Worm (Caenorhabditis elegans) whole organism, L1 larva: ENCODE measurements around the gene T24B8.3.

Source experiments
- C04F5.9 ChIP-seq: sonication (generic microtip); optimal IDR thresholded peaks from 2 replicates; lab custom pipeline; 2016; ENCODE audit warnings: missing genetic modification characterization, missing compliant biosample characterization
- C16A3.4 ChIP-seq: fragments of 150-350 bp; optimal IDR thresholded peaks from 2 replicates; lab custom pipeline; 2014; ENCODE audit warnings: missing biosample characterization, missing genetic modification characterization
- F16B12.6 ChIP-seq: fragments of 150-350 bp; optimal IDR thresholded peaks from 2 replicates; lab custom pipeline; 2014; ENCODE audit warnings: missing biosample characterization, missing genetic modification characterization
- Y116A8C.19 ChIP-seq: sonication (generic microtip); optimal IDR thresholded peaks from 2 replicates; lab custom pipeline; 2016; ENCODE audit warnings: missing compliant biosample characterization, missing genetic modification characterization, borderline replicate concordance
- aha-1 ChIP-seq: fragments of 150-350 bp; optimal IDR thresholded peaks from 2 replicates; lab custom pipeline; 2014; ENCODE audit warnings: missing biosample characterization, missing genetic modification characterization
- alr-1 ChIP-seq: fragments of 200-800 bp; sonication (Bioruptor generic); optimal IDR thresholded peaks from 2 replicates; lab custom pipeline; 2018; ENCODE audit warnings: borderline replicate concordance, mild to moderate bottlenecking, missing genetic modification characterization, missing compliant biosample characterization
- aly-2 ChIP-seq: fragments of 150-350 bp; optimal IDR thresholded peaks from 2 replicates; lab custom pipeline; 2014; ENCODE audit warnings: missing biosample characterization, missing genetic modification characterization
- ama-1 ChIP-seq: fragments of 150-350 bp; optimal IDR thresholded peaks from 2 replicates; lab custom pipeline; 2014
- blmp-1 ChIP-seq: fragments of 150-350 bp; optimal IDR thresholded peaks from 2 replicates; lab custom pipeline; 2014; ENCODE audit warnings: missing biosample characterization, missing genetic modification characterization
- ceh-63 ChIP-seq: fragments of 200-800 bp; sonication (Bioruptor generic); optimal IDR thresholded peaks from 2 replicates; lab custom pipeline; 2018; ENCODE audit warnings: mild to moderate bottlenecking, missing genetic modification characterization, missing compliant biosample characterization
- dsc-1 ChIP-seq: sonication (generic microtip); optimal IDR thresholded peaks from 2 replicates; lab custom pipeline; 2016; ENCODE audit warnings: mild to moderate bottlenecking, missing genetic modification characterization, missing compliant biosample characterization
- efl-1 ChIP-seq, 4 experiments: fragments of 150-350 bp; optimal IDR thresholded peaks in 3 of 4; peaks in 1 of 4; 1 replicate in 1 of 4; 2 replicates in 3 of 4; lab custom pipeline; 2014; ENCODE audit warnings: missing biosample characterization in 2 of 4, missing genetic modification characterization in 2 of 4, missing genetic modification reagents in 2 of 4
- elt-2 ChIP-seq: sonication (generic microtip); optimal IDR thresholded peaks from 2 replicates; lab custom pipeline; 2016; ENCODE audit warnings: missing genetic modification characterization, mild to moderate bottlenecking, inconsistent platforms, missing compliant biosample characterization, missing genetic modification reagents
- elt-3 ChIP-seq, 6 experiments: fragments of 150-350 bp in 1 of 6; sonication (generic microtip); optimal IDR thresholded peaks; 2 replicates each; lab custom pipeline; 2017 to 2018; ENCODE audit warnings: missing biosample characterization in 6 of 6, missing genetic modification characterization in 6 of 6, inconsistent platforms in 1 of 6
- fkh-4 ChIP-seq: sonication (generic microtip); optimal IDR thresholded peaks from 2 replicates; lab custom pipeline; 2016; ENCODE audit warnings: missing compliant biosample characterization, missing genetic modification characterization, borderline replicate concordance
- grh-1 ChIP-seq: fragments of 200-800 bp; sonication (Bioruptor generic); IDR thresholded peaks from 2 replicates; pipeline ENCODE4 v1.3.6; 2022; ENCODE audit warnings: missing genetic modification reagents, missing genetic modification characterization, missing compliant biosample characterization
- hlh-17 ChIP-seq: fragments of 200-800 bp; sonication (Bioruptor generic); optimal IDR thresholded peaks from 2 replicates; lab custom pipeline; 2018; ENCODE audit warnings: missing genetic modification characterization, mild to moderate bottlenecking, missing compliant biosample characterization, moderate library complexity, borderline replicate concordance
- irx-1 ChIP-seq: sonication (generic microtip); optimal IDR thresholded peaks from 2 replicates; lab custom pipeline; 2016; ENCODE audit warnings: missing genetic modification characterization, missing compliant biosample characterization
- jun-1 ChIP-seq: fragments of 150-350 bp; optimal IDR thresholded peaks from 2 replicates; lab custom pipeline; 2014; ENCODE audit warnings: missing biosample characterization, missing genetic modification reagents, missing genetic modification characterization
- lin-14 ChIP-seq: fragments of 200-800 bp; sonication (Bioruptor generic); optimal IDR thresholded peaks from 2 replicates; lab custom pipeline; 2018; ENCODE audit warnings: mild to moderate bottlenecking, missing genetic modification characterization, moderate library complexity, missing compliant biosample characterization
- lin-15B ChIP-seq: fragments of 150-350 bp; sonication (generic microtip); optimal IDR thresholded peaks from 3 replicates; lab custom pipeline; 2014; ENCODE audit warnings: missing biosample characterization, missing genetic modification characterization
- lin-39 ChIP-seq: fragments of 150-350 bp; optimal IDR thresholded peaks from 2 replicates; lab custom pipeline; 2014; ENCODE audit warnings: missing biosample characterization, missing genetic modification reagents, missing genetic modification characterization
- lir-3 ChIP-seq: sonication (generic microtip); optimal IDR thresholded peaks from 2 replicates; lab custom pipeline; 2016; ENCODE audit warnings: mild to moderate bottlenecking, missing genetic modification characterization, moderate library complexity, missing compliant biosample characterization; ENCODE audit not compliant: poor library complexity
- mab-9 ChIP-seq: fragments of 200-800 bp; sonication (Bioruptor generic); IDR thresholded peaks from 2 replicates; pipeline ENCODE4 v1.3.6; 2022; ENCODE audit warnings: missing genetic modification reagents, missing genetic modification characterization, missing compliant biosample characterization
- mdl-1 ChIP-seq, 2 experiments: fragments of 150-350 bp; optimal IDR thresholded peaks; 2 replicates each; lab custom pipeline; 2014 to 2017; ENCODE audit warnings: missing biosample characterization in 2 of 2, missing genetic modification characterization in 2 of 2, inconsistent platforms in 1 of 2
- mef-2 ChIP-seq: fragments of 150-350 bp; optimal IDR thresholded peaks from 2 replicates; lab custom pipeline; 2014; ENCODE audit warnings: missing biosample characterization, missing genetic modification characterization
- mep-1 ChIP-seq: fragments of 150-350 bp; optimal IDR thresholded peaks from 2 replicates; lab custom pipeline; 2014; ENCODE audit warnings: missing biosample characterization, missing genetic modification characterization
- nhr-20 ChIP-seq: sonication (generic microtip); optimal IDR thresholded peaks from 2 replicates; lab custom pipeline; 2016; ENCODE audit warnings: mild to moderate bottlenecking, missing genetic modification characterization, missing compliant biosample characterization
- nhr-237 ChIP-seq: fragments of 150-350 bp; optimal IDR thresholded peaks from 2 replicates; lab custom pipeline; 2014; ENCODE audit warnings: missing biosample characterization, missing genetic modification characterization
- nhr-28 ChIP-seq: fragments of 150-350 bp; optimal IDR thresholded peaks from 2 replicates; lab custom pipeline; 2014; ENCODE audit warnings: missing biosample characterization, missing genetic modification characterization
- nhr-71 ChIP-seq: sonication (generic microtip); optimal IDR thresholded peaks from 2 replicates; lab custom pipeline; 2016; ENCODE audit warnings: mild to moderate bottlenecking, missing genetic modification characterization, moderate library complexity, missing compliant biosample characterization
- nhr-76 ChIP-seq: sonication (generic microtip); optimal IDR thresholded peaks from 2 replicates; lab custom pipeline; 2017; ENCODE audit warnings: missing biosample characterization, missing genetic modification characterization
- nhr-85 ChIP-seq: sonication (generic microtip); peaks from one replicate; lab custom pipeline; 2016; ENCODE audit warnings: missing genetic modification characterization, inconsistent platforms, missing compliant biosample characterization
- nhr-90 ChIP-seq: sonication (generic microtip); optimal IDR thresholded peaks from 2 replicates; lab custom pipeline; 2016; ENCODE audit warnings: mild to moderate bottlenecking, missing genetic modification characterization, missing compliant biosample characterization; ENCODE audit not compliant: poor library complexity
- pax-3 ChIP-seq: fragments of 200-800 bp; sonication (Bioruptor generic); optimal IDR thresholded peaks from 2 replicates; lab custom pipeline; 2018; ENCODE audit warnings: mild to moderate bottlenecking, missing genetic modification characterization, moderate library complexity, missing compliant biosample characterization
- pqm-1 ChIP-seq: sonication (generic microtip); optimal IDR thresholded peaks from 3 replicates; lab custom pipeline; 2017; ENCODE audit warnings: missing biosample characterization, missing genetic modification characterization
- rnt-1 ChIP-seq: sonication (generic microtip); optimal IDR thresholded peaks from 2 replicates; lab custom pipeline; 2016; ENCODE audit warnings: mild to moderate bottlenecking, missing genetic modification characterization, moderate library complexity, missing compliant biosample characterization
- skn-1 ChIP-seq: fragments of 150-350 bp; optimal IDR thresholded peaks from 2 replicates; lab custom pipeline; 2014; ENCODE audit warnings: missing biosample characterization, missing genetic modification characterization
- snu-23 ChIP-seq: sonication (generic microtip); optimal IDR thresholded peaks from 2 replicates; lab custom pipeline; 2016; ENCODE audit warnings: missing genetic modification characterization, missing compliant biosample characterization
- sptf-1 ChIP-seq: fragments of 150-350 bp; optimal IDR thresholded peaks from 2 replicates; lab custom pipeline; 2014; ENCODE audit warnings: missing biosample characterization, missing genetic modification characterization
- swsn-7 ChIP-seq: sonication (generic microtip); optimal IDR thresholded peaks from 2 replicates; lab custom pipeline; 2016; ENCODE audit warnings: missing genetic modification characterization, missing compliant biosample characterization
- tbx-2 ChIP-seq: sonication (generic microtip); optimal IDR thresholded peaks from 2 replicates; lab custom pipeline; 2016; ENCODE audit warnings: missing genetic modification characterization, missing compliant biosample characterization
- tlp-1 ChIP-seq: fragments of 150-350 bp; optimal IDR thresholded peaks from 2 replicates; lab custom pipeline; 2014; ENCODE audit warnings: missing biosample characterization, missing genetic modification characterization
- unc-30 ChIP-seq: sonication (generic microtip); optimal IDR thresholded peaks from 2 replicates; lab custom pipeline; 2017; ENCODE audit warnings: missing biosample characterization, missing genetic modification characterization
- xbp-1 ChIP-seq: sonication (generic microtip); optimal IDR thresholded peaks from 2 replicates; lab custom pipeline; 2016; ENCODE audit warnings: missing genetic modification characterization, missing compliant biosample characterization
- ztf-11 ChIP-seq, 2 experiments: sonication (generic microtip); optimal IDR thresholded peaks; 2 replicates each; lab custom pipeline; 2016 to 2017; ENCODE audit warnings: missing genetic modification characterization in 2 of 2, missing biosample characterization in 1 of 2, missing compliant biosample characterization in 1 of 2
- ztf-4 ChIP-seq: fragments of 150-350 bp; optimal IDR thresholded peaks from 2 replicates; lab custom pipeline; 2014; ENCODE audit warnings: missing biosample characterization, missing genetic modification characterization

T24B8.3 gene

ce11 chrII:9064437-9064836, 3.5 kb upstream of the T24B8.3 start (continued):
- TF ChIP-seq Y116A8C.19 (tag; lab: Kevin White, UChicago) (no peak), mep-1 (tag; lab: Kevin White, UChicago) (no peak), irx-1 (tag; lab: Kevin White, UChicago) (no peak), xbp-1 (tag; lab: Kevin White, UChicago) (no peak), pax-3 (tag; lab: Kevin White, UChicago) (no peak), nhr-28 (tag; lab: Kevin White, UChicago) (no peak), pqm-1 (tag; lab: Kevin White, UChicago) (no peak), rnt-1 (tag; lab: Kevin White, UChicago) (peak; percentile 26), tlp-1 (tag; lab: Kevin White, UChicago) (no peak), F16B12.6 (tag; lab: Kevin White, UChicago) (no peak), lir-3 (tag; lab: Kevin White, UChicago) (no peak), ztf-11 (tag; optimal IDR thresholded peaks at IDR 0.05; lab: Kevin White, UChicago) (no peak), dsc-1 (tag; lab: Kevin White, UChicago) (no peak), mef-2 (no peak), sptf-1 (tag; lab: Kevin White, UChicago) (no peak), snu-23 (GFP tag; lab: Kevin White, UChicago) (peak; percentile 35), unc-30 (tag; lab: Kevin White, UChicago) (no peak), ama-1 (lab: Kevin White, UChicago) (no peak), lin-14 (GFP tag; lab: Kevin White, UChicago) (peak; percentile 65), nhr-90 (tag; lab: Kevin White, UChicago) (no peak), aha-1 (tag; lab: Kevin White, UChicago) (no peak), alr-1 (tag; lab: Kevin White, UChicago) (no peak), C16A3.4 (tag; lab: Kevin White, UChicago) (peak; percentile 2), C04F5.9 (no peak), tbx-2 (no peak), swsn-7 (tag; lab: Kevin White, UChicago) (no peak), lin-15B (no peak), lin-39 (tag; lab: Kevin White, UChicago) (peak; percentile 22), jun-1 (tag; lab: Kevin White, UChicago) (no peak), hlh-17 (no peak), nhr-20 (tag; lab: Kevin White, UChicago) (peak; percentile 42)

ce11 chrII:9063350-9063749, 2.4 kb upstream of the T24B8.3 start:
- TF ChIP-seq elt-3 (tag; optimal IDR thresholded peaks at IDR 0.05; lab: Kevin White, UChicago) (no peak), nhr-76 (no peak), nhr-237 (tag; lab: Kevin White, UChicago) (no peak), efl-1 (optimal IDR thresholded peaks at IDR 0.05; lab: Kevin White, UChicago) (no peak), efl-1 (GFP tag; optimal IDR thresholded peaks at IDR 0.05 in 1 of 2; lab: Kevin White, UChicago) (no peak), ztf-11 (tag; optimal IDR thresholded peaks at IDR 0.05; lab: Kevin White, UChicago) (peak in 1 of 2 experiments; percentile 58), nhr-71 (tag; lab: Kevin White, UChicago) (peak; percentile 7), ztf-4 (tag; lab: Kevin White, UChicago) (no peak), tbx-2 (peak; percentile 13), grh-1 (no peak)

ce11 chrII:9062261-9062948, 1.5 kb upstream of the T24B8.3 start:
- TF ChIP-seq C16A3.4 (tag; lab: Kevin White, UChicago) (no peak), rnt-1 (tag; lab: Kevin White, UChicago) (peak; percentile 19), efl-1 (optimal IDR thresholded peaks at IDR 0.05; lab: Kevin White, UChicago) (no peak), efl-1 (GFP tag; optimal IDR thresholded peaks at IDR 0.05 in 1 of 2; lab: Kevin White, UChicago) (peak in 1 of 2 experiments; percentile 21), fkh-4 (tag; lab: Kevin White, UChicago) (no peak), nhr-20 (tag; lab: Kevin White, UChicago) (no peak), skn-1 (tag; lab: Kevin White, UChicago) (peak; percentile 60), C04F5.9 (no peak), ztf-4 (tag; lab: Kevin White, UChicago) (no peak), ceh-63 (GFP tag; lab: Kevin White, UChicago) (no peak), elt-2 (no peak), mdl-1 (tag; optimal IDR thresholded peaks at IDR 0.05; lab: Kevin White, UChicago) (no peak), F16B12.6 (tag; lab: Kevin White, UChicago) (no peak), irx-1 (tag; lab: Kevin White, UChicago) (no peak), aly-2 (tag; lab: Kevin White, UChicago) (no peak), dsc-1 (tag; lab: Kevin White, UChicago) (no peak), sptf-1 (tag; lab: Kevin White, UChicago) (no peak), ztf-11 (tag; optimal IDR thresholded peaks at IDR 0.05; lab: Kevin White, UChicago) (no peak), nhr-85 (tag; lab: Kevin White, UChicago) (peak; percentile 66), swsn-7 (tag; lab: Kevin White, UChicago) (no peak), mab-9 (no peak), blmp-1 (tag; lab: Kevin White, UChicago) (no peak)
